Fruit fly (Drosophila melanogaster): Measurements from ENCODE around the gene CG31606.

- TF ChIP-seq ey (GFP tag; optimal IDR thresholded peaks at IDR 0.05) (no peak), Abd-B (GFP tag; optimal IDR thresholded peaks at IDR 0.05) (no peak), dl (GFP tag; optimal IDR thresholded peaks at IDR 0.05; ENCODE audit: insufficient read depth in 1 of 2, partially characterized antibody in 2 of 2) (no peak), dmrt93B (GFP tag; optimal IDR thresholded peaks at IDR 0.05) (no peak), psq (GFP tag; optimal IDR thresholded peaks at IDR 0.05) (no peak), tai (GFP tag; optimal IDR thresholded peaks at IDR 0.05) (no peak), HLH106 (tag; optimal IDR thresholded peaks at IDR 0.05) (no peak), foxo (GFP tag; optimal IDR thresholded peaks at IDR 0.05) (no peak), Vsx2 (GFP tag; optimal IDR thresholded peaks at IDR 0.05; ENCODE audit: partially characterized antibody) (no peak), fru (GFP tag; optimal IDR thresholded peaks at IDR 0.05) (no peak), woc (GFP tag; optimal IDR thresholded peaks at IDR 0.05) (no peak)
Measured at dm6 chr2L:8168075-8168474, 20.7 kb downstream of the CG31606 start.

Measured in whole organism, wandering third instar larva.